Fruit fly (Drosophila melanogaster): ENCODE measurements around the gene Mms19.

Mms19 gene

DNA sequence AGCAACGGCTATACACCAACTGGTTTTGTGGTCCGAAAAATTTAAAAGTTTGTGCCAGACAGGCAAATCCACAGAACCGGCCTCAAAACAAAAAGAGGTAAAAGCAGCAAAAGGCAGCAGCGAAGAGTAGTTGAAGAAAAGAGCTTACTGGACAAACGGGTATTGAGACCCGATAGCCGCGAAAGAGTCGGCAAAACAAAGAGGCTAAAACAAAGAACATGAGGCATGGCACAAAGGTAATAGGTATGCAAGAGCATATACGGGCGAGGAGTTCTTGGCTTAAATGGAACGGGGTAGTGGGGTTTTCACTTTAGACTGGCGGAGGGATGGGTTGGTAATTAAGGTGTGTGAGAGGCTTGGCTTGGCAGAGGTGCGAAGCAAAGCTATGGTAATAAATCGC lies 48.8 kb downstream of the Mms19 start:
- TF ChIP-seq noc (tag; optimal IDR thresholded peaks at IDR 0.05), result no peak

DNA sequence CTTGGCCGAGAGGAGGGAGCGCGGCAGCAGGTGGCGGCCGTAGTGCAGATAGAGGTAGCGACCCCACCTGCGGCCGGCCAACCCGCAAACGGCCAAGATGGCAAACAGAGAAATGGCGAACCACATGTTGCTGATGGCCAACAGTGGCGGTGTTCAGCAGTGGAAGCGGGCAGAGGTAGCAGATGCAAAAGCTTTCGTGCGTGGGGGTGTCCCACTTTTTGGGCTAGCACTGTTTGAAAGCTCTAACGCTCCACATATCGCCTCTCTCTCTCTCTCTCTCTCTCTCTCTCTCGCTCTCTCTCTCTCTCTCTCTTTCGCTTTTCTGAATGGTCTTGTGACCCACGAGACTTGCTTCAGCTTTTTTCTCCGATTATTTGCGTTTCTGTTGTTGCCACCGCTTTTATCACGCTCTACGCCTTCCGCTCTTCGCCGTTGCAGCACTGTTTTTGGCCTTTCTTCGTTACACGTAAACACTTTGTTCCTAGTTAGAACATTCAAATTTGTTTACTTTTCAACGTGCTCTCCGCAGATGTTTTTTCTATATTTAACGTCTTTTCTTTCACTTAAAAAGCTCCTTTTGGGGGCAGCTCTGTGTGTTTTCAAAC lies 50.5 kb downstream of the Mms19 start:
- no peak for TF ChIP-seq noc (tag; optimal IDR thresholded peaks at IDR 0.05)

DNA sequence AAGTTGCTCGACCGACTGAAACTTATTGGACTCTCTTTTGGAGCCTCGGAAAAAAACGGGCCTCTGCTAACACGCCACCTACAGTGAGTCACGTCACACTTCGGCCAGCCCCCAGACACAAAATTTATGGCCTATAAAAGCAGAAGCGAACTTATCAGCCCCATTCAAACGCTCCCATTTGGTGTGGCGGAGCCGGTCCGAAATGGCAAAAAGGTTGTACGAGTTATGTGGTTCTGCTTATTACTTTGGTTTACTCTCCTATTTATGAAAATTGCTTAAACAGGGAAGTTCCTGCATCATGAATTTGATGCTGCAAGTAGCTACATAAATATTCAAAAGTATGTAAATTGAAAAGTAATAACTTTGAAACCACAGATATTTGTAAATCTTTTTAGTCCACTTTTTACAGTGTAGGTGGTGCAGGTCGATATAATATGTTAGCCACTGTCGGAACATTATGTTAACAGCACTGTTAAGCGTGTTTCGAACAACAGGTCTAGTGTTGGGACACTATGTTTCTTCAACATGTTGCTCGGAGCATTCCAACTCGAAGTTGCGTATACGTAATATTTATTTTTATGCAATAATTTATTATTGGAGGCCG lies 51.1 kb downstream of the Mms19 start:
- TF ChIP-seq noc (tag; optimal IDR thresholded peaks at IDR 0.05), result peak; percentile 93
